Fruit fly (Drosophila melanogaster): ENCODE results near the gene TotE.
A peak's percentile ranks its signal among the peaks of the same experiment; 100 is the strongest.

Gene TotE

DNA sequence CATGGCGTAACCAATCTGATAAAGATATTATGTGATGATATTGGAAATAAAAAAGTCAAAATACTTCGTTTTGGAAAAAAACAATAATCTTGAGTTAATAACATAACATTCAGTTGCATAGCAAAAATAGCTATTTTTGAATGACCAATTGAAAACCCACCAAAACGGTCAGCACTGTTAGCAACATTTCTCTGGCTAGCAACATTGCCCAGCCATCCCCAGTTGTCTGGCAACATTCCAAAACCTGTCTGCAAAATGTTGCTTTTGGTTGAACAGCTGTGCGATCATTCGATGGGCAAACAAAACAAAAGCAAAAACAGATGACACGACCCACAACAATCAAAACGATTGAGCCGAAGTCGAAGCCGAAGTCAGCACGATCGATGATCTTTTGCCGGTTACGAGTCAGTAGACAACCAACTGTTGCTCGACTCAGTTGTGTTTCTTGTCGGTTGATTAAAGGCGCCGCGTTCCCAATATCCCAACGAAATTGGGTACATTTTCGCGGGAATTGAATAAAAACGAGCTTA lies 47.7 kb downstream of the TotE start (continued):
- TF ChIP-seq gro (GFP tag; optimal IDR thresholded peaks at IDR 0.05): peak; percentile 81
- TF ChIP-seq Med (GFP tag): peak; percentile 98
- TF ChIP-seq HLH54F (GFP tag; optimal IDR thresholded peaks at IDR 0.05): peak; percentile 94
- peak; percentile 88 for TF ChIP-seq Taf1 (GFP tag; IDR thresholded peaks at IDR 0.05)
- peak; percentile 72 for TF ChIP-seq CG6765 (GFP tag; optimal IDR thresholded peaks at IDR 0.05)
- no peak for TF ChIP-seq bbx (GFP tag; IDR thresholded peaks at IDR 0.05; ENCODE audit: partially characterized antibody)
- peak; percentile 92 for TF ChIP-seq CG8944 (GFP tag; optimal IDR thresholded peaks at IDR 0.05)
- TF ChIP-seq fd102C (GFP tag; optimal IDR thresholded peaks at IDR 0.05): peak; percentile 15
- no peak for TF ChIP-seq Trl (optimal IDR thresholded peaks at IDR 0.05)
- peak; percentile 97 for TF ChIP-seq Trl (GFP tag; optimal IDR thresholded peaks at IDR 0.05)
- peak; percentile 88 for TF ChIP-seq HHEX (GFP tag; optimal IDR thresholded peaks at IDR 0.05)
- TF ChIP-seq Elba2 (GFP tag; optimal IDR thresholded peaks at IDR 0.05): no peak
- TF ChIP-seq CG8359 (GFP tag; optimal IDR thresholded peaks at IDR 0.05; ENCODE audit: borderline replicate concordance): peak; percentile 60
- TF ChIP-seq Pdp1 (GFP tag; optimal IDR thresholded peaks at IDR 0.05): peak; percentile 93 to 94
- TF ChIP-seq NC2α (GFP tag; optimal IDR thresholded peaks at IDR 0.05): peak; percentile 89
- TF ChIP-seq kay (GFP tag; optimal IDR thresholded peaks at IDR 0.05): peak; percentile 92
- TF ChIP-seq CG11695 (GFP tag; IDR thresholded peaks at IDR 0.05): peak; percentile 95
- peak; percentile 90 for TF ChIP-seq CG7839 (tag; optimal IDR thresholded peaks at IDR 0.05)
- peak; percentile 85 for TF ChIP-seq E2f2 (GFP tag; IDR thresholded peaks at IDR 0.05)
- TF ChIP-seq cas (GFP tag; IDR thresholded peaks at IDR 0.05): peak; percentile 85
- peak; percentile 98 for TF ChIP-seq gem (tag; optimal IDR thresholded peaks at IDR 0.05)
- peak; percentile 96 for TF ChIP-seq gcm (GFP tag; optimal IDR thresholded peaks at IDR 0.05)
- TF ChIP-seq HLH4C (GFP tag; IDR thresholded peaks at IDR 0.05; ENCODE audit: partially characterized antibody): no peak
- TF ChIP-seq peb (GFP tag; IDR thresholded peaks at IDR 0.05): peak; percentile 88
- peak; percentile 97 for TF ChIP-seq CG30403 (GFP tag; optimal IDR thresholded peaks at IDR 0.05)
- peak; percentile 8 for TF ChIP-seq CG9797 (GFP tag; optimal IDR thresholded peaks at IDR 0.05)
- TF ChIP-seq CG11696 (GFP tag; IDR thresholded peaks at IDR 0.05): peak; percentile 88
- TF ChIP-seq CG12155 (GFP tag; optimal IDR thresholded peaks at IDR 0.05): peak; percentile 90
- peak; percentile 84 for TF ChIP-seq CG13296 (GFP tag; optimal IDR thresholded peaks at IDR 0.05)
- TF ChIP-seq Nf-YB (GFP tag; optimal IDR thresholded peaks at IDR 0.05): peak; percentile 81
- TF ChIP-seq pnt (GFP tag; optimal IDR thresholded peaks at IDR 0.05): peak; percentile 92
- TF ChIP-seq caup (GFP tag; optimal IDR thresholded peaks at IDR 0.05; ENCODE audit: severe bottlenecking): peak; percentile 77
- TF ChIP-seq CG3281 (GFP tag; optimal IDR thresholded peaks at IDR 0.05): peak; percentile 86
- no peak for TF ChIP-seq mld (GFP tag; IDR thresholded peaks at IDR 0.05; ENCODE audit: partially characterized antibody)
- TF ChIP-seq C15 (GFP tag; IDR thresholded peaks at IDR 0.05): peak; percentile 72; the same call in 2 of the 3 replicates
- peak; percentile 97 for TF ChIP-seq chm (GFP tag; IDR thresholded peaks at IDR 0.05)
- TF ChIP-seq Atf6 (GFP tag; IDR thresholded peaks at IDR 0.05): peak; percentile 98
- peak; percentile 24 for TF ChIP-seq Neu2 (GFP tag; optimal IDR thresholded peaks at IDR 0.05; ENCODE audit: borderline replicate concordance)
- TF ChIP-seq Camta (GFP tag; optimal IDR thresholded peaks at IDR 0.05): peak; percentile 94
- TF ChIP-seq CG14014 (GFP tag; IDR thresholded peaks at IDR 0.05): peak; percentile 96
- peak; percentile 83 for TF ChIP-seq nmo (GFP tag; optimal IDR thresholded peaks at IDR 0.05)
- peak; percentile 94 for TF ChIP-seq jumu (GFP tag; optimal IDR thresholded peaks at IDR 0.05)
- no peak for TF ChIP-seq lov (optimal IDR thresholded peaks at IDR 0.05)
- TF ChIP-seq lov (GFP tag; IDR thresholded peaks at IDR 0.05): peak; percentile 95
- TF ChIP-seq Adf1 (GFP tag; IDR thresholded peaks at IDR 0.05): peak; percentile 80
- TF ChIP-seq Spps (tag; optimal IDR thresholded peaks at IDR 0.05): peak; percentile 95
- TF ChIP-seq ftz-f1 (GFP tag; optimal IDR thresholded peaks at IDR 0.05): peak; percentile 53
- peak; percentile 78; the same call in 3 of the 4 replicates for TF ChIP-seq Gug (GFP tag; IDR thresholded peaks at IDR 0.05)
- peak; percentile 84 for TF ChIP-seq CG15514 (GFP tag; optimal IDR thresholded peaks at IDR 0.05)
- TF ChIP-seq CG10274 (GFP tag; optimal IDR thresholded peaks at IDR 0.05): peak; percentile 40

All from whole organism, embryonic.